Worm (Caenorhabditis elegans) whole organism, early embryonic: ENCODE results near the gene snu-23.

ENCODE experiments used
- B0310.2 ChIP-seq: sonication (generic microtip); optimal IDR thresholded peaks from 2 replicates; lab custom pipeline; 2016; ENCODE audit warnings: mild to moderate bottlenecking, missing genetic modification characterization, missing compliant biosample characterization
- aly-1 ChIP-seq: sonication (generic microtip); optimal IDR thresholded peaks from 2 replicates; lab custom pipeline; 2016; ENCODE audit warnings: missing genetic modification characterization, missing compliant biosample characterization
- ama-1 ChIP-seq: fragments of 150-350 bp; optimal IDR thresholded peaks from 2 replicates; lab custom pipeline; 2014
- ceh-36 ChIP-seq: sonication (generic microtip); optimal IDR thresholded peaks from 2 replicates; lab custom pipeline; 2016; ENCODE audit warnings: missing genetic modification characterization, inconsistent platforms, missing compliant biosample characterization
- flt-1 ChIP-seq: fragments of 200-800 bp; sonication (Bioruptor generic); IDR thresholded peaks from 2 replicates; pipeline ENCODE4 v1.3.6; 2022; ENCODE audit warnings: missing genetic modification characterization, missing compliant biosample characterization
- hmbx-1 ChIP-seq: sonication (generic microtip); optimal IDR thresholded peaks from 2 replicates; lab custom pipeline; 2016; ENCODE audit warnings: mild to moderate bottlenecking, missing genetic modification characterization, missing compliant biosample characterization
- hmg-4 ChIP-seq: fragments of 200-800 bp; sonication (Bioruptor generic); optimal IDR thresholded peaks from 2 replicates; lab custom pipeline; 2018; ENCODE audit warnings: mild to moderate bottlenecking, missing genetic modification characterization, missing compliant biosample characterization
- pes-1 ChIP-seq: fragments of 200-800 bp; sonication (Bioruptor generic); IDR thresholded peaks from 2 replicates; pipeline ENCODE4 v1.3.6; 2022; ENCODE audit warnings: missing genetic modification reagents, missing genetic modification characterization, missing compliant biosample characterization
- scrt-1 ChIP-seq: fragments of 200-800 bp; sonication (Bioruptor generic); IDR thresholded peaks from 2 replicates; pipeline ENCODE4 v1.3.6; 2022; ENCODE audit warnings: missing genetic modification characterization, missing compliant biosample characterization
- tbx-11 ChIP-seq: fragments of 200-800 bp; sonication (Bioruptor generic); IDR thresholded peaks from 2 replicates; pipeline ENCODE4 v1.3.6; 2022; ENCODE audit warnings: missing genetic modification characterization, missing compliant biosample characterization

- TF ChIP-seq flt-1: no peak
- no peak for TF ChIP-seq pes-1
- TF ChIP-seq scrt-1 (GFP tag; lab: Robert Waterston, UW): no peak
- no peak for TF ChIP-seq ama-1 (lab: Kevin White, UChicago)
- TF ChIP-seq B0310.2: no peak
- no peak for TF ChIP-seq aly-1 (tag; lab: Kevin White, UChicago)
- no peak for TF ChIP-seq tbx-11
- TF ChIP-seq hmg-4 (GFP tag; lab: Kevin White, UChicago): no peak
- TF ChIP-seq hmbx-1 (tag; lab: Kevin White, UChicago): no peak
- no peak for TF ChIP-seq ceh-36 (tag; lab: Kevin White, UChicago)
Observed at ce11 chrIII:7795311-7795710, 25.4 kb upstream of the snu-23 start, which contains the start of gene cyk-7.
